Worm (Caenorhabditis elegans): Measurements from ENCODE around the gene D2024.5.
A peak's percentile ranks its signal among the peaks of the same experiment; 100 is the strongest.

DNA sequence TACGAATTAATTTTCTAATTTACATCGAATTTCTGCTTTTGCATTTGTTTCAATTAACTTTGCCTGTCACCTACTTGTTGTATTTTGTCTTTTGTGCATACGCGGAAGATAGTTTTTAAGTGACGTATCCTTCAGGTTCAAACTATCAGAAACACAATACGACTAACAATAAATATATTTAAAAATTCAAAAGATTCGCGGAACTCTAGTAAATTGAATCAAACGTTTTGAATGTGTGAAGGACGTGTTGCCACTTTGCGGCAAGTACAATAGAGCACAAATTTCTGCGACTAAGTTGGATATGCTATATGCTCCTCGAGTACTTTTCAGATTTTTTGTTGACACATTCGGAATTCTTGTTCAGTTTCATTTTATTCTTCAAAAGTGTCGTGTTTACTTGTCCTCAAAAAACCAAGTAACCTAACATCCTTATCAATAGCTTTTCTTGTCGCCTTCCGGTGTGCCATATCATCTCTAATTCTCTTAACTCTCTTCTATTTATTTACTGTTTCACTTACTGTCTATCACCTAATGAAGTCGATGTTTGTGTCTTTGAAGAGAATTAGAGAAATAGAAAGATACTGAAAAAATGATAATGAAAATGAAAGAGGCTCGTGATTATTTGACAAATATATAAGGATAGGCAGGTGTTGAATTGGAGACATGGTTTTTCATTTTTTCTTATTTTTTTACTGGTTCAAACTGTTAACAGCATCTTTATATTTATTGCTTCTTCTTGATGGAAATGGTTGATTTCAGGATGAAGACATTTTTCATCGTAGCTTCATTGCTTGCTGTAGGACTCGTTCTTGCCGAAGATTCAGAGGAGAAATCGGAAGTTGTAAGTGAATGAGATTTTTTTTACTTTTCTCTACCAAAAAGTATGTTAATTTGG lies 39.3 kb downstream of the D2024.5 start, which contains the start of gene srlf-7:
- TF ChIP-seq crh-2 (tag; optimal IDR thresholded peaks at IDR 0.05) (peak; percentile 76), F13H6.1 (tag; optimal IDR thresholded peaks at IDR 0.05) (peak; percentile 43), zag-1 (tag; optimal IDR thresholded peaks at IDR 0.05) (no peak), mab-5 (tag; optimal IDR thresholded peaks at IDR 0.05) (no peak), mdl-1 (tag; optimal IDR thresholded peaks at IDR 0.05) (peak in 1 of 2 experiments; percentile 11), nhr-77 (tag; optimal IDR thresholded peaks at IDR 0.05) (no peak), lin-39 (tag; optimal IDR thresholded peaks at IDR 0.05) (no peak), ama-1 (optimal IDR thresholded peaks at IDR 0.05) (no peak)

All from whole organism, L2 larva.